Fruit fly (Drosophila melanogaster): ENCODE data around the gene Polr2J.

The Polr2J gene

DNA sequence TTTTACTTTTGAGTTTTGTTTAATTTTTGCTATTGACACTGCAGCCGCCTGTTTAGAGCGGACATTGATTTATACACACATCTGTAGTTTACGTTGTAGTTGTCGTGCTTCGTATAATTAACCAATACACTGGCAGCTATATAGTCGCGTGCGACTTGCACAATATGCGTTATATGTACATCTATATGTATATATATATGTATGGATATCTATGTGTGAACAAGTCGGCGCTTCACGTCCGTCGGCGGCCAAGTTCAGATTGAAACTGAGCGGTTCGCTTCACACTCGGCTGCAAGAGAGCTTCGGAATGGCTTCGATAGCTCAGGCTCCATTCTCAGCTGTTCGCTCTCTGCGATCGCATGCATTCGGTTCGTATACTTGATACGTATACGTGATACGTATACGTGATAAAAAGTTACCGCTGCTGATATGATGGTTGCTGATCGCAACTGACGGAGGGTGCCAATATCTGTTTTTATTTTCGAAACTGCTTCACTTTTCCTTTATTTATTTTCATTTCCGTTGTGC is 17.8 kb upstream of the Polr2J start (continued):
- TF ChIP-seq CG14965 (GFP tag; optimal IDR thresholded peaks at IDR 0.05; ENCODE audit: borderline replicate concordance) (no peak), seq (GFP tag; IDR thresholded peaks at IDR 0.05) (no peak; the same call in 1 of the 2 replicates), Sry-δ (GFP tag; optimal IDR thresholded peaks at IDR 0.05) (no peak), wor (GFP tag; IDR thresholded peaks at IDR 0.05) (no peak), CG7786 (GFP tag; optimal IDR thresholded peaks at IDR 0.05) (no peak), grn (GFP tag; optimal IDR thresholded peaks at IDR 0.05) (peak; percentile 21), D19A (tag; optimal IDR thresholded peaks at IDR 0.05) (no peak), dmrt11E (tag; optimal IDR thresholded peaks at IDR 0.05) (no peak), CG18619 (GFP tag; optimal IDR thresholded peaks at IDR 0.05) (no peak), CG7271 (tag; optimal IDR thresholded peaks at IDR 0.05) (no peak), zen2 (GFP tag; IDR thresholded peaks at IDR 0.05; ENCODE audit: partially characterized antibody) (0 out of 3 replicates have a peak, but pooled peaks have one; percentile 45), ewg (GFP tag; optimal IDR thresholded peaks at IDR 0.05) (no peak), hbn (GFP tag; IDR thresholded peaks at IDR 0.05; ENCODE audit: partially characterized antibody) (no peak), CG11247 (GFP tag; IDR thresholded peaks at IDR 0.05) (peak; percentile 39; the same call in 1 of the 2 replicates), mam (GFP tag; optimal IDR thresholded peaks at IDR 0.05) (no peak), Ada2b (GFP tag; IDR thresholded peaks at IDR 0.05) (0 out of 2 replicates have a peak, but pooled peaks have one; percentile 10), Lim3 (GFP tag; IDR thresholded peaks at IDR 0.05) (no peak), Bteb2 (GFP tag; optimal IDR thresholded peaks at IDR 0.05) (no peak), Dip2 (GFP tag; IDR thresholded peaks at IDR 0.05) (no peak), CG2875 (GFP tag; optimal IDR thresholded peaks at IDR 0.05) (peak; percentile 32), esg (GFP tag; conservative IDR thresholded peaks at IDR 0.05) (no peak), ftz-f1 (GFP tag; optimal IDR thresholded peaks at IDR 0.05) (peak; percentile 44), Vsx1 (GFP tag; optimal IDR thresholded peaks at IDR 0.05) (peak; percentile 37), gem (tag; optimal IDR thresholded peaks at IDR 0.05) (peak; percentile 7), CG3407 (GFP tag; optimal IDR thresholded peaks at IDR 0.05) (peak; percentile 5), Hand (GFP tag; optimal IDR thresholded peaks at IDR 0.05) (no peak), Gug (GFP tag; IDR thresholded peaks at IDR 0.05) (no peak), CG2889 (GFP tag; IDR thresholded peaks at IDR 0.05) (no peak), Hr3 (GFP tag; optimal IDR thresholded peaks at IDR 0.05) (no peak), Hr39 (optimal IDR thresholded peaks at IDR 0.05) (no peak), CG6254 (GFP tag; optimal IDR thresholded peaks at IDR 0.05) (no peak), Drgx (GFP tag; IDR thresholded peaks at IDR 0.05) (peak; percentile 49; the same call in 1 of the 2 replicates), CG12219 (GFP tag; optimal IDR thresholded peaks at IDR 0.05) (peak; percentile 21), Rx (GFP tag; IDR thresholded peaks at IDR 0.05) (no peak), CrebB (tag; optimal IDR thresholded peaks at IDR 0.05) (no peak), unc-4 (GFP tag; IDR thresholded peaks at IDR 0.05; ENCODE audit: partially characterized antibody) (no peak), Sin3A (optimal IDR thresholded peaks at IDR 0.05) (no peak), CG7963 (GFP tag; IDR thresholded peaks at IDR 0.05; ENCODE audit: partially characterized antibody) (no peak), lilli (GFP tag; optimal IDR thresholded peaks at IDR 0.05) (no peak), CG4282 (GFP tag; optimal IDR thresholded peaks at IDR 0.05) (no peak), sob (GFP tag; IDR thresholded peaks at IDR 0.05) (peak; percentile 43; the same call in 1 of the 2 replicates), CG10147 (GFP tag; optimal IDR thresholded peaks at IDR 0.05) (no peak), otp (GFP tag; IDR thresholded peaks at IDR 0.05) (peak; percentile 40; the same call in 1 of the 3 replicates), CG1792 (GFP tag; optimal IDR thresholded peaks at IDR 0.05) (no peak), wek (GFP tag; optimal IDR thresholded peaks at IDR 0.05) (no peak), Hr51 (GFP tag; optimal IDR thresholded peaks at IDR 0.05) (no peak), Hmr (GFP tag; optimal IDR thresholded peaks at IDR 0.05) (no peak), Atf6 (GFP tag; IDR thresholded peaks at IDR 0.05) (0 out of 2 replicates have a peak, but pooled peaks have one; percentile 20), klu (GFP tag; IDR thresholded peaks at IDR 0.05) (no peak), dm (GFP tag; optimal IDR thresholded peaks at IDR 0.05) (no peak), Sox102F (GFP tag; optimal IDR thresholded peaks at IDR 0.05) (peak; percentile 6)
